Fruit fly (Drosophila melanogaster) whole organism, embryonic: ENCODE measurements around the gene pr.
A peak's percentile ranks its signal among the peaks of the same experiment; 100 is the strongest.

Source experiments
- ATbp ChIP-seq: fragments of 200-800 bp; sonication (Bioruptor generic); optimal IDR thresholded peaks from 2 replicates; lab custom pipeline; 2017; ENCODE audit warnings: missing biosample characterization, mild to moderate bottlenecking, missing genetic modification characterization, missing genetic modification reagents
- Atf-2 ChIP-seq: fragments of 200-800 bp; sonication (Bioruptor generic); optimal IDR thresholded peaks from 2 replicates; lab custom pipeline; 2016; ENCODE audit warnings: missing biosample characterization, missing genetic modification characterization
- B-H1 ChIP-seq: fragments of 200-800 bp; sonication (Bioruptor generic); IDR thresholded peaks from 3 replicates; pipeline ENCODE4 v1.3.6; 2022; ENCODE audit warnings: missing biosample characterization, missing genetic modification characterization
- CG1024 ChIP-seq: fragments of 200-800 bp; sonication (Bioruptor generic); IDR thresholded peaks from 2 replicates; pipeline ENCODE4 v1.3.6; 2022; ENCODE audit warnings: missing biosample characterization, missing genetic modification characterization
- CG12104 ChIP-seq: fragments of 200-800 bp; sonication (Bioruptor generic); optimal IDR thresholded peaks from 3 replicates; lab custom pipeline; 2016; ENCODE audit warnings: missing biosample characterization, missing genetic modification characterization
- CG12219 ChIP-seq: fragments of 200-800 bp; sonication (Bioruptor generic); optimal IDR thresholded peaks from 3 replicates; lab custom pipeline; 2018; ENCODE audit warnings: missing biosample characterization, mild to moderate bottlenecking, missing genetic modification characterization
- CG12744 ChIP-seq: fragments of 200-800 bp; sonication (Bioruptor generic); optimal IDR thresholded peaks from 2 replicates; lab custom pipeline; 2016; ENCODE audit warnings: missing biosample characterization, missing genetic modification characterization
- CG12942 ChIP-seq: fragments of 200-800 bp; sonication (Bioruptor generic); optimal IDR thresholded peaks from 3 replicates; lab custom pipeline; 2016; ENCODE audit warnings: missing biosample characterization, missing genetic modification characterization
- CG1529 ChIP-seq: fragments of 200-800 bp; sonication (Bioruptor generic); optimal IDR thresholded peaks from 3 replicates; lab custom pipeline; 2018; ENCODE audit warnings: missing biosample characterization, missing genetic modification characterization
- CG15696 ChIP-seq: fragments of 200-800 bp; sonication (Bioruptor generic); optimal IDR thresholded peaks from 2 replicates; lab custom pipeline; 2019; ENCODE audit warnings: missing biosample characterization, mild to moderate bottlenecking, missing genetic modification characterization, moderate library complexity
- CG16813 ChIP-seq: fragments of 200-800 bp; sonication (Bioruptor generic); IDR thresholded peaks from 3 replicates; pipeline ENCODE4 v1.3.6; 2022; ENCODE audit warnings: missing biosample characterization, missing genetic modification characterization; ENCODE audit not compliant: partially characterized antibody
- CG16863 ChIP-seq: fragments of 200-800 bp; sonication (Bioruptor generic); optimal IDR thresholded peaks from 3 replicates; lab custom pipeline; 2016; ENCODE audit warnings: missing biosample characterization, missing genetic modification characterization
- CG17328 ChIP-seq: fragments of 200-800 bp; sonication (Bioruptor generic); IDR thresholded peaks from 2 replicates; pipeline ENCODE4 v1.3.6; 2022; ENCODE audit warnings: missing biosample characterization, missing genetic modification characterization
- CG17912 ChIP-seq: fragments of 200-800 bp; sonication (Bioruptor generic); optimal IDR thresholded peaks from 2 replicates; lab custom pipeline; 2018; ENCODE audit warnings: missing biosample characterization, mild to moderate bottlenecking, missing genetic modification characterization
- CG18599 ChIP-seq: fragments of 200-800 bp; sonication (Bioruptor generic); optimal IDR thresholded peaks from 3 replicates; lab custom pipeline; 2017; ENCODE audit warnings: missing biosample characterization, missing genetic modification characterization, mild to moderate bottlenecking, moderate library complexity, missing genetic modification reagents
- CG2120 ChIP-seq: fragments of 200-800 bp; sonication (Bioruptor generic); optimal IDR thresholded peaks from 3 replicates; lab custom pipeline; 2016; ENCODE audit warnings: missing biosample characterization, missing genetic modification characterization
- CG30020 ChIP-seq: fragments of 200-800 bp; optimal IDR thresholded peaks from 2 replicates; lab custom pipeline; 2019; ENCODE audit warnings: missing biosample characterization, mild to moderate bottlenecking, missing genetic modification characterization, moderate library complexity
- CG31224 ChIP-seq: fragments of 200-800 bp; sonication (Bioruptor generic); IDR thresholded peaks from 2 replicates; pipeline ENCODE4 v1.3.6; 2022; ENCODE audit warnings: missing biosample characterization, missing genetic modification characterization
- CG3995 ChIP-seq: fragments of 200-800 bp; sonication (Bioruptor generic); optimal IDR thresholded peaks from 3 replicates; lab custom pipeline; 2016; ENCODE audit warnings: missing biosample characterization, missing genetic modification characterization
- CG5953 ChIP-seq: fragments of 200-800 bp; sonication (Bioruptor generic); IDR thresholded peaks from 2 replicates; pipeline ENCODE4 v1.3.6; 2022; ENCODE audit warnings: missing biosample characterization, missing genetic modification characterization
- CG6175 ChIP-seq: fragments of 200-800 bp; sonication (Bioruptor generic); IDR thresholded peaks from 3 replicates; pipeline ENCODE4 v1.3.6; 2022; ENCODE audit warnings: missing biosample characterization, missing genetic modification characterization
- CG6689 ChIP-seq: fragments of 200-800 bp; sonication (Bioruptor generic); IDR thresholded peaks from 2 replicates; pipeline ENCODE4 v1.3.6; 2022; ENCODE audit warnings: missing biosample characterization, missing genetic modification characterization
- CG8388 ChIP-seq: fragments of 200-800 bp; sonication (Bioruptor generic); optimal IDR thresholded peaks from 2 replicates; lab custom pipeline; 2019; ENCODE audit warnings: missing biosample characterization, mild to moderate bottlenecking, missing genetic modification characterization, moderate library complexity
- CTCF ChIP-seq: fragments of 200-800 bp; sonication (Bioruptor generic); optimal IDR thresholded peaks from 2 replicates; lab custom pipeline; 2017; ENCODE audit warnings: missing biosample characterization, mild to moderate bottlenecking, missing genetic modification characterization, moderate library complexity
- Dip2 ChIP-seq: fragments of 200-800 bp; sonication (Bioruptor generic); IDR thresholded peaks from 2 replicates; pipeline ENCODE4 v1.3.6; 2022; ENCODE audit warnings: missing biosample characterization, missing genetic modification characterization
- ERR ChIP-seq: fragments of 200-800 bp; sonication (Bioruptor generic); optimal IDR thresholded peaks from 2 replicates; lab custom pipeline; 2016; ENCODE audit warnings: missing biosample characterization, missing genetic modification characterization
- GATAe ChIP-seq: fragments of 200-800 bp; sonication (Bioruptor generic); conservative IDR thresholded peaks from 2 replicates; pipeline ENCODE4 v1.3.6; 2022; ENCODE audit warnings: missing biosample characterization, missing genetic modification characterization
- HLH3B ChIP-seq: fragments of 200-800 bp; sonication (Bioruptor generic); IDR thresholded peaks from 2 replicates; pipeline ENCODE4 v1.3.6; 2022; ENCODE audit warnings: missing biosample characterization, missing genetic modification characterization
- Hey ChIP-seq: fragments of 200-800 bp; sonication (Bioruptor generic); optimal IDR thresholded peaks from 3 replicates; lab custom pipeline; 2018; ENCODE audit warnings: missing biosample characterization, mild to moderate bottlenecking, missing genetic modification characterization
- Optix ChIP-seq: fragments of 200-800 bp; sonication (Bioruptor generic); IDR thresholded peaks from 3 replicates; pipeline ENCODE4 v1.3.6; 2022; ENCODE audit warnings: missing biosample characterization, missing genetic modification characterization
- Sox102F ChIP-seq: fragments of 200-800 bp; sonication (Bioruptor generic); optimal IDR thresholded peaks from 2 replicates; lab custom pipeline; 2018; ENCODE audit warnings: missing biosample characterization, mild to moderate bottlenecking, missing genetic modification characterization, moderate library complexity
- ap ChIP-seq: fragments of 200-800 bp; sonication (Bioruptor generic); IDR thresholded peaks from 2 replicates; pipeline ENCODE4 v1.3.6; 2022; ENCODE audit warnings: missing biosample characterization, missing genetic modification characterization
- chif ChIP-seq, 2 experiments: fragments of 200-800 bp; sonication (Bioruptor generic); optimal IDR thresholded peaks; 3 replicates each; lab custom pipeline; 2016; ENCODE audit warnings: missing biosample characterization in 2 of 2, missing genetic modification characterization in 2 of 2
- chm ChIP-seq: fragments of 200-800 bp; sonication (Bioruptor generic); IDR thresholded peaks from 2 replicates; pipeline ENCODE4 v1.3.6; 2022; ENCODE audit warnings: missing biosample characterization, missing genetic modification characterization
- ci ChIP-seq: fragments of 200-800 bp; sonication (Bioruptor generic); IDR thresholded peaks from 3 replicates; pipeline ENCODE4 v1.3.6; 2022; ENCODE audit warnings: missing biosample characterization, missing genetic modification characterization
- gfzf ChIP-seq: fragments of 200-800 bp; sonication (Bioruptor generic); optimal IDR thresholded peaks from 2 replicates; lab custom pipeline; 2016; ENCODE audit warnings: missing biosample characterization, mild to moderate bottlenecking, missing genetic modification characterization, moderate library complexity
- gro ChIP-seq: fragments of 200-800 bp; sonication (Bioruptor generic); optimal IDR thresholded peaks from 2 replicates; lab custom pipeline; 2016; ENCODE audit warnings: missing biosample characterization, missing genetic modification characterization
- kah ChIP-seq: fragments of 200-800 bp; sonication (Bioruptor generic); optimal IDR thresholded peaks from 2 replicates; lab custom pipeline; 2018; ENCODE audit warnings: missing biosample characterization, mild to moderate bottlenecking, missing genetic modification characterization
- klu ChIP-seq: fragments of 200-800 bp; sonication (Bioruptor generic); IDR thresholded peaks from 2 replicates; pipeline ENCODE4 v1.3.6; 2022; ENCODE audit warnings: missing biosample characterization, missing genetic modification characterization
- lab ChIP-seq: fragments of 200-800 bp; sonication (Bioruptor generic); optimal IDR thresholded peaks from 3 replicates; lab custom pipeline; 2017; ENCODE audit warnings: missing biosample characterization, missing genetic modification characterization, mild to moderate bottlenecking, moderate library complexity, missing genetic modification reagents
- nerfin-2 ChIP-seq: fragments of 200-800 bp; sonication (Bioruptor generic); IDR thresholded peaks from 2 replicates; pipeline ENCODE4 v1.3.6; 2022; ENCODE audit warnings: missing biosample characterization, missing genetic modification characterization; ENCODE audit not compliant: partially characterized antibody
- odd ChIP-seq: fragments of 200-800 bp; sonication (Bioruptor generic); optimal IDR thresholded peaks from 2 replicates; lab custom pipeline; 2017; ENCODE audit warnings: missing biosample characterization, mild to moderate bottlenecking, missing genetic modification characterization
- prd ChIP-seq, 3 experiments: fragments of >200 bp in 2 of 3; fragments of 200-800 bp in 1 of 3; sonication (Bioruptor generic) in 1 of 3; optimal IDR thresholded peaks in 2 of 3; IDR thresholded peaks in 1 of 3; 2 replicates in 2 of 3; 3 replicates in 1 of 3; pipeline versions ENCODE4 v1.3.6 to Lab custom; 2017 to 2022; ENCODE audit warnings: missing biosample characterization in 1 of 3, missing genetic modification characterization in 1 of 3
- pum ChIP-seq: fragments of 200-800 bp; sonication (Bioruptor generic); optimal IDR thresholded peaks from 2 replicates; lab custom pipeline; 2016; ENCODE audit warnings: missing biosample characterization, missing genetic modification characterization
- run ChIP-seq: fragments of 200-800 bp; sonication (Bioruptor generic); optimal IDR thresholded peaks from 3 replicates; lab custom pipeline; 2018; ENCODE audit warnings: missing biosample characterization, mild to moderate bottlenecking, missing genetic modification characterization
- sens-2 ChIP-seq: fragments of 200-800 bp; sonication (Bioruptor generic); IDR thresholded peaks from 2 replicates; pipeline ENCODE4 v1.3.6; 2022; ENCODE audit warnings: missing biosample characterization, missing genetic modification characterization
- sna ChIP-seq: fragments of 200-800 bp; sonication (Bioruptor generic); IDR thresholded peaks from 2 replicates; pipeline ENCODE4 v1.3.6; 2022; ENCODE audit warnings: missing biosample characterization, missing genetic modification characterization; ENCODE audit not compliant: partially characterized antibody
- tio ChIP-seq: fragments of 200-800 bp; sonication (Bioruptor generic); optimal IDR thresholded peaks from 2 replicates; lab custom pipeline; 2017; ENCODE audit warnings: missing biosample characterization, missing genetic modification characterization, inconsistent platforms
- trem ChIP-seq: fragments of 200-800 bp; optimal IDR thresholded peaks from 3 replicates; lab custom pipeline; 2019; ENCODE audit warnings: missing biosample characterization, mild to moderate bottlenecking, missing genetic modification characterization, moderate library complexity
- vvl ChIP-seq: fragments of 200-800 bp; sonication (Bioruptor generic); IDR thresholded peaks from 2 replicates; pipeline ENCODE4 v1.3.6; 2022; ENCODE audit warnings: missing biosample characterization, missing genetic modification characterization

The pr gene

DNA sequence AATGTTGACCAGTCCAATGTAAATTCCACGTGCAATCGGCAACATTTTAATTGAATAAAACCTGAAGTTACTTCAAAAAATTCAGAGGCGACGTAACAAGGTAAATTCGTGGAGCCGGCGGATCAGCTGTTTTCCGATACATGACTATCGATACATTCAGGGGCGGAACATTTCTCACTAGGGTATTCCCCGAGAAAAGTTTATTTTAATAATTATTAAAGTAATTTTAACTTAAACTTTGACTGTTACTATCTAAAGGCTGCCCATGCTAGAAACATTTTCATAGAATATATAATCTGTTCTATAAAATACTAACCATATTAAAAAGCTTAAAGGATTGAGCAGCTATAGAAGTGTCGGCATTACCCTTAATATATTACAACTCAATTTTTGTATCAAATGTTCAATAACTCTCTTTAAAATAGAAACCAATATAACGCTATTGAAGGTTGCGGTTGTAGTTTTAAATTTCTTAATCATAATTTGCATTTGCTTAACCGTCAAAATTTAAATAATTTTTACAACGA is 21.9 kb upstream of the pr start, which contains the start of the genes mRpS18B and Kua (continued):
- TF ChIP-seq CG2120 (GFP tag; lab: Kevin White, UChicago) (peak; percentile 67), Optix (GFP tag; lab: Robert Waterston, UW) (no peak), B-H1 (peak; percentile 28; the same call in 1 of the 3 replicates), CG1529 (GFP tag; lab: Kevin White, UChicago) (no peak), gfzf (no peak), CG8388 (GFP tag; lab: Kevin White, UChicago) (peak; percentile 41), HLH3B (peak; percentile 46; the same call in 1 of the 2 replicates), CG30020 (tag; lab: Kevin White, UChicago) (peak; percentile 45), CG16863 (GFP tag; lab: Kevin White, UChicago) (peak; percentile 35), sna (GFP tag; lab: Robert Waterston, UW) (0 out of 2 replicates have a peak, but pooled peaks have one; percentile 23)

DNA sequence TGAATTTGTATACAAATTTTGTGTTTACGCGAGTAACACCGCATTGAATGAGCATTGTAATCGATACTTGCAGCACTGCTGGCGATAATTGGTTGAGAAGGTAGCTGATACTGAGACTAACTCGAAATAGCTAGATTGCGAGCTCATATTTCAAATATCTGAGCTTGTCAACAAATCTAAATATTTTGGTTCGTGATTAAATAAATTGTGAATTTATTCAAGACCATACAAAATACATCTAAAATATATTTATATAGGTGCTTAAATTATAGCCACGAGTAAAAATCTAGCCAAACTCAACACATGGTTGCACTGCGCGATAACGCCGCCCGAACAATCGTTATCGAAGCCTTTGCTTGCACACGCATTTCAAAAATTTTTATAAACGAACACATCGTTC is 18.5 kb upstream of the pr start, which contains the start of the genes Taf13 and nesd:
Gene Taf13 (minus strand): TSS at position 56 of the 400 bp plus-strand sequence.
Gene nesd (plus strand): TSS at position 179 of the 400 bp plus-strand sequence.
- TF ChIP-seq CG12104 (GFP tag; lab: Kevin White, UChicago) = no peak
- TF ChIP-seq GATAe = no peak
- no peak for TF ChIP-seq CG17328 (GFP tag; lab: Robert Waterston, UW)
- TF ChIP-seq Atf-2 (GFP tag; lab: Kevin White, UChicago) = no peak
- TF ChIP-seq vvl (GFP tag; lab: Robert Waterston, UW) = peak; percentile 16; the same call in 1 of the 2 replicates
- TF ChIP-seq ci (GFP tag; lab: Robert Waterston, UW) = no peak
- TF ChIP-seq ATbp (GFP tag; lab: Kevin White, UChicago) = no peak
- TF ChIP-seq Hey (tag; lab: Kevin White, UChicago) = no peak
- no peak for TF ChIP-seq CG17912 (GFP tag; lab: Kevin White, UChicago)
- TF ChIP-seq sens-2 (GFP tag; lab: Robert Waterston, UW) = no peak
- no peak for TF ChIP-seq ap
- no peak for TF ChIP-seq CG5953
- no peak for TF ChIP-seq klu (GFP tag; lab: Robert Waterston, UW)
- peak; percentile 12 for TF ChIP-seq CG18599 (GFP tag; lab: Kevin White, UChicago)
- TF ChIP-seq CG31224 (GFP tag; lab: Robert Waterston, UW) = no peak
- peak; percentile 39 for TF ChIP-seq CG3995 (GFP tag; lab: Kevin White, UChicago)
- peak; percentile 56 for TF ChIP-seq CG6689 (GFP tag; lab: Robert Waterston, UW)
- no peak for TF ChIP-seq Dip2
- no peak for TF ChIP-seq CG12942
- TF ChIP-seq chif (GFP tag; optimal IDR thresholded peaks at IDR 0.05; lab: Kevin White, UChicago) = peak in 1 of 2 experiments; percentile 26
- TF ChIP-seq CTCF = no peak
- peak; percentile 20 for TF ChIP-seq lab (GFP tag; lab: Kevin White, UChicago)
- TF ChIP-seq prd (optimal IDR thresholded peaks at IDR 0.05; lab: Kevin White, UChicago) = no peak
- TF ChIP-seq prd (GFP tag; IDR thresholded peaks at IDR 0.05; lab: Robert Waterston, UW) = no peak
- no peak for TF ChIP-seq Sox102F (GFP tag; lab: Kevin White, UChicago)
- peak; percentile 74 for TF ChIP-seq trem (tag; lab: Kevin White, UChicago)
- no peak for TF ChIP-seq odd (GFP tag; lab: Kevin White, UChicago)
- no peak for TF ChIP-seq kah
- TF ChIP-seq CG6175 (GFP tag; lab: Robert Waterston, UW) = no peak
- no peak for TF ChIP-seq CG12219 (GFP tag; lab: Kevin White, UChicago)
- TF ChIP-seq tio (GFP tag; lab: Kevin White, UChicago) = no peak
- peak; percentile 64 for TF ChIP-seq nerfin-2 (GFP tag; lab: Robert Waterston, UW)
- no peak for TF ChIP-seq run
- no peak for TF ChIP-seq CG1024
- no peak for TF ChIP-seq gro (GFP tag; lab: Kevin White, UChicago)
- peak; percentile 27 for TF ChIP-seq CG15696 (tag; lab: Kevin White, UChicago)
- TF ChIP-seq chm = no peak
- TF ChIP-seq ERR (GFP tag; lab: Kevin White, UChicago) = no peak
- TF ChIP-seq CG16813 (GFP tag; lab: Robert Waterston, UW) = peak; percentile 74
- TF ChIP-seq CG12744 (GFP tag; lab: Kevin White, UChicago) = no peak
- TF ChIP-seq pum (GFP tag; lab: Kevin White, UChicago) = no peak
